Worm (Caenorhabditis elegans) whole organism, midembryonic: Measurements from ENCODE around the gene affl-2.

Experiments
- T22C8.4 ChIP-seq: fragments of 200-800 bp; sonication (Bioruptor generic); IDR thresholded peaks from 2 replicates; pipeline ENCODE4 v1.3.6; 2022; ENCODE audit warnings: missing genetic modification characterization, missing compliant biosample characterization
- flt-1 ChIP-seq: fragments of 200-800 bp; sonication (Bioruptor generic); IDR thresholded peaks from 2 replicates; pipeline ENCODE4 v1.3.6; 2022; ENCODE audit warnings: missing genetic modification characterization, missing compliant biosample characterization
- klf-2 ChIP-seq: fragments of 200-800 bp; sonication (Bioruptor generic); conservative IDR thresholded peaks from 2 replicates; pipeline ENCODE4 v1.3.6; 2022; ENCODE audit warnings: missing genetic modification reagents, missing genetic modification characterization, missing compliant biosample characterization
- med-1 ChIP-seq: sonication (generic microtip); optimal IDR thresholded peaks from 2 replicates; lab custom pipeline; 2017; ENCODE audit warnings: missing genetic modification characterization, mild to moderate bottlenecking, missing compliant biosample characterization, antibody characterized with exemption, missing genetic modification reagents; ENCODE audit not compliant: insufficient read depth
- ref-1 ChIP-seq: fragments of 200-800 bp; sonication (Bioruptor generic); conservative IDR thresholded peaks from 2 replicates; pipeline ENCODE4 v1.3.6; 2022; ENCODE audit warnings: missing genetic modification reagents, missing genetic modification characterization, missing compliant biosample characterization
- tab-1 ChIP-seq: fragments of 200-800 bp; sonication (Bioruptor generic); IDR thresholded peaks from 2 replicates; pipeline ENCODE4 v1.3.6; 2022; ENCODE audit warnings: missing genetic modification characterization, missing compliant biosample characterization
- ztf-23 ChIP-seq: fragments of 200-800 bp; sonication (Bioruptor generic); IDR thresholded peaks from 2 replicates; pipeline ENCODE4 v1.3.6; 2022; ENCODE audit warnings: missing genetic modification reagents, missing genetic modification characterization, missing compliant biosample characterization
- ztf-29 ChIP-seq: fragments of 200-800 bp; sonication (Bioruptor generic); IDR thresholded peaks from 2 replicates; pipeline ENCODE4 v1.3.6; 2022; ENCODE audit warnings: missing genetic modification reagents, missing genetic modification characterization, missing compliant biosample characterization

DNA sequence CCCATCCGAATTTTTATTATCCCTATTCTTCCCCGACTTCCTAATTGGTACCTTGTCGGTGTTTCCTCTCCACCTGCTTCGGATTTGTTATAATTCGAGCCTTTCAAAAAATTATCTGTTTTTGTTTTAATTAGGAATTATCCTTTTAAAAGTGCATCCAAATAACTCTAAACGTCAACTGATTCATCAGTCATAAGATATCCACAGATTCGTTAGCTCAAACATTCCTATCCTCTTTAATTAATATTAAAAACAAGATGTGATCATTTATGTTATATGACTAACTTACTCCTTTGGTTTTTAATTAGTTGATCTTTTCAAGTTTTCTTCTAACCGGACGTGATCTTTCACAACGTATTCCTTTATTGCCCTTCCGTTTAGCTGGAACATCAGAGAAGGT is 12.2 kb downstream of the affl-2 start:
- no peak for TF ChIP-seq flt-1 (GFP tag; lab: Robert Waterston, UW)
- no peak for TF ChIP-seq ref-1 (GFP tag; lab: Robert Waterston, UW)
- no peak for TF ChIP-seq ztf-29 (GFP tag; lab: Robert Waterston, UW)
- no peak for TF ChIP-seq T22C8.4 (GFP tag; lab: Robert Waterston, UW)
- no peak for TF ChIP-seq ztf-23 (GFP tag; lab: Robert Waterston, UW)
- no peak for TF ChIP-seq tab-1 (GFP tag; lab: Robert Waterston, UW)
- no peak for TF ChIP-seq klf-2 (GFP tag; lab: Robert Waterston, UW)
- TF ChIP-seq med-1 (GFP tag; lab: Kevin White, UChicago): no peak
